Fruit fly (Drosophila melanogaster) whole organism, prepupa: ENCODE results near the gene CG9555.

Experiments
- Blimp-1 ChIP-seq: fragments of 200-800 bp; sonication (Bioruptor generic); optimal IDR thresholded peaks from 3 replicates; lab custom pipeline; 2017; ENCODE audit warnings: missing biosample characterization, missing genetic modification characterization, mild to moderate bottlenecking, moderate library complexity, missing genetic modification reagents
- CG10631 ChIP-seq: fragments of 200-800 bp; sonication (Bioruptor generic); optimal IDR thresholded peaks from 2 replicates; lab custom pipeline; 2016; ENCODE audit warnings: missing biosample characterization, missing genetic modification characterization
- CG10669 ChIP-seq: fragments of 200-800 bp; sonication (Bioruptor generic); optimal IDR thresholded peaks from 3 replicates; lab custom pipeline; 2018; ENCODE audit warnings: missing biosample characterization, mild to moderate bottlenecking, missing genetic modification characterization, moderate library complexity
- CG11294 ChIP-seq: fragments of 200-800 bp; sonication (Bioruptor generic); IDR thresholded peaks from 2 replicates; pipeline ENCODE4 v1.3.6; 2022; ENCODE audit warnings: missing biosample characterization, missing genetic modification characterization
- CG11762 ChIP-seq: fragments of 200-800 bp; sonication (Bioruptor generic); optimal IDR thresholded peaks from 3 replicates; lab custom pipeline; 2016; ENCODE audit warnings: missing biosample characterization, missing genetic modification characterization; ENCODE audit not compliant: insufficient read depth
- CG11902 ChIP-seq: fragments of 200-800 bp; sonication (Bioruptor generic); optimal IDR thresholded peaks from 3 replicates; lab custom pipeline; 2016; ENCODE audit warnings: missing biosample characterization, missing genetic modification characterization
- CG3032 ChIP-seq: fragments of 200-800 bp; optimal IDR thresholded peaks from 2 replicates; lab custom pipeline; 2019; ENCODE audit warnings: missing biosample characterization, mild to moderate bottlenecking, missing genetic modification characterization, moderate library complexity
- CG31627 ChIP-seq: fragments of 200-800 bp; sonication (Bioruptor generic); optimal IDR thresholded peaks from 3 replicates; lab custom pipeline; 2016; ENCODE audit warnings: missing biosample characterization, missing genetic modification characterization
- CG34406 ChIP-seq: fragments of 200-800 bp; sonication (Bioruptor generic); optimal IDR thresholded peaks from 3 replicates; lab custom pipeline; 2016; ENCODE audit warnings: missing biosample characterization, missing genetic modification characterization
- CG3919 ChIP-seq: fragments of 200-800 bp; sonication (Bioruptor generic); optimal IDR thresholded peaks from 3 replicates; lab custom pipeline; 2016; ENCODE audit warnings: missing biosample characterization, missing genetic modification characterization
- CG6163 ChIP-seq: fragments of 200-800 bp; sonication (Bioruptor generic); IDR thresholded peaks from 3 replicates; pipeline ENCODE4 v1.3.6; 2022; ENCODE audit warnings: missing biosample characterization, missing genetic modification characterization
- CG6792 ChIP-seq: fragments of 200-800 bp; sonication (Bioruptor generic); optimal IDR thresholded peaks from 3 replicates; lab custom pipeline; 2016; ENCODE audit warnings: missing biosample characterization, missing genetic modification characterization
- CG6808 ChIP-seq: fragments of 200-800 bp; sonication (Bioruptor generic); optimal IDR thresholded peaks from 3 replicates; lab custom pipeline; 2017; ENCODE audit warnings: missing biosample characterization, missing genetic modification characterization, mild to moderate bottlenecking, moderate library complexity, missing genetic modification reagents
- CG6854 ChIP-seq: fragments of 200-800 bp; sonication (Bioruptor generic); optimal IDR thresholded peaks from 2 replicates; lab custom pipeline; 2017; ENCODE audit warnings: missing biosample characterization, mild to moderate bottlenecking, missing genetic modification characterization
- CG8119 ChIP-seq: fragments of 200-800 bp; sonication (Bioruptor generic); IDR thresholded peaks from 3 replicates; pipeline ENCODE4 v1.3.6; 2022; ENCODE audit warnings: missing biosample characterization, missing genetic modification characterization
- CG8319 ChIP-seq: fragments of 200-800 bp; sonication (Bioruptor generic); optimal IDR thresholded peaks from 3 replicates; lab custom pipeline; 2016; ENCODE audit warnings: missing biosample characterization, missing genetic modification characterization
- CG8632 ChIP-seq: fragments of 200-800 bp; sonication (Bioruptor generic); optimal IDR thresholded peaks from 3 replicates; lab custom pipeline; 2016; ENCODE audit warnings: missing biosample characterization, missing genetic modification characterization
- CG9139 ChIP-seq: fragments of 200-800 bp; sonication (Bioruptor generic); optimal IDR thresholded peaks from 3 replicates; lab custom pipeline; 2017; ENCODE audit warnings: missing biosample characterization, mild to moderate bottlenecking, missing genetic modification characterization
- Eip75B ChIP-seq: fragments of 200-800 bp; sonication (Bioruptor generic); optimal IDR thresholded peaks from 3 replicates; lab custom pipeline; 2016; ENCODE audit warnings: missing biosample characterization, missing genetic modification characterization
- Eip78C ChIP-seq: fragments of 200-800 bp; sonication (Bioruptor generic); peaks from one replicate; lab custom pipeline; 2016; ENCODE audit warnings: missing biosample characterization, missing genetic modification characterization
- Eip93F ChIP-seq: fragments of 200-800 bp; sonication (Bioruptor generic); optimal IDR thresholded peaks from 2 replicates; lab custom pipeline; 2016; ENCODE audit warnings: missing biosample characterization, mild to moderate bottlenecking, missing genetic modification characterization
- Ets21C ChIP-seq: fragments of 200-800 bp; sonication (Bioruptor generic); optimal IDR thresholded peaks from 3 replicates; lab custom pipeline; 2016; ENCODE audit warnings: missing biosample characterization, missing genetic modification characterization
- Ets96B ChIP-seq: fragments of 200-800 bp; optimal IDR thresholded peaks from 2 replicates; lab custom pipeline; 2019; ENCODE audit warnings: missing biosample characterization, mild to moderate bottlenecking, missing genetic modification characterization, moderate library complexity
- Gug ChIP-seq: fragments of 200-800 bp; sonication (Bioruptor generic); IDR thresholded peaks from 2 replicates; pipeline ENCODE4 v1.3.6; 2022; ENCODE audit warnings: missing biosample characterization, missing genetic modification characterization
- Hr39 ChIP-seq: fragments of 200-800 bp; sonication (Bioruptor generic); optimal IDR thresholded peaks from 2 replicates; lab custom pipeline; 2016; ENCODE audit warnings: missing biosample characterization, missing genetic modification characterization
- Hr4 ChIP-seq: fragments of 200-800 bp; sonication (Bioruptor generic); optimal IDR thresholded peaks from 3 replicates; lab custom pipeline; 2016; ENCODE audit warnings: missing biosample characterization, missing genetic modification characterization
- Lpt ChIP-seq: fragments of 200-800 bp; sonication (Bioruptor generic); optimal IDR thresholded peaks from 3 replicates; lab custom pipeline; 2016; ENCODE audit warnings: missing biosample characterization, missing genetic modification characterization
- Met ChIP-seq: fragments of 200-800 bp; sonication (Bioruptor generic); optimal IDR thresholded peaks from 3 replicates; lab custom pipeline; 2016; ENCODE audit warnings: missing biosample characterization, missing genetic modification characterization
- OdsH ChIP-seq: fragments of 200-800 bp; sonication (Bioruptor generic); optimal IDR thresholded peaks from 3 replicates; lab custom pipeline; 2016; ENCODE audit warnings: missing biosample characterization, missing genetic modification characterization
- Smox ChIP-seq: fragments of 200-800 bp; sonication (Bioruptor generic); optimal IDR thresholded peaks from 3 replicates; lab custom pipeline; 2016; ENCODE audit warnings: missing biosample characterization, missing genetic modification characterization
- Sox102F ChIP-seq: fragments of 200-800 bp; sonication (Bioruptor generic); optimal IDR thresholded peaks from 2 replicates; lab custom pipeline; 2016; ENCODE audit warnings: missing biosample characterization, mild to moderate bottlenecking, missing genetic modification characterization
- Sox14 ChIP-seq: fragments of 200-800 bp; sonication (Bioruptor generic); optimal IDR thresholded peaks from 3 replicates; lab custom pipeline; 2016; ENCODE audit warnings: missing biosample characterization, missing genetic modification characterization
- Sox15 ChIP-seq: fragments of 200-800 bp; sonication (Bioruptor generic); optimal IDR thresholded peaks from 3 replicates; lab custom pipeline; 2016; ENCODE audit warnings: missing biosample characterization, missing genetic modification characterization
- achi ChIP-seq: fragments of 200-800 bp; sonication (Bioruptor generic); optimal IDR thresholded peaks from 3 replicates; lab custom pipeline; 2016; ENCODE audit warnings: missing biosample characterization, missing genetic modification characterization
- acj6 ChIP-seq: fragments of 200-800 bp; sonication (Bioruptor generic); optimal IDR thresholded peaks from 3 replicates; lab custom pipeline; 2016; ENCODE audit warnings: missing biosample characterization, missing genetic modification characterization
- cyc ChIP-seq: fragments of 200-800 bp; sonication (Bioruptor generic); optimal IDR thresholded peaks from 3 replicates; lab custom pipeline; 2016; ENCODE audit warnings: missing biosample characterization, missing genetic modification characterization
- dac ChIP-seq: fragments of 200-800 bp; sonication (Bioruptor generic); optimal IDR thresholded peaks from 2 replicates; lab custom pipeline; 2017; ENCODE audit warnings: missing biosample characterization, mild to moderate bottlenecking, missing genetic modification characterization
- dsx ChIP-seq: fragments of 200-800 bp; optimal IDR thresholded peaks from 3 replicates; lab custom pipeline; 2019; ENCODE audit warnings: missing biosample characterization, mild to moderate bottlenecking, missing genetic modification characterization, moderate library complexity; ENCODE audit not compliant: poor library complexity, severe bottlenecking
- eg ChIP-seq: fragments of 200-800 bp; sonication (Bioruptor generic); IDR thresholded peaks from 3 replicates; pipeline ENCODE4 v1.3.6; 2022; ENCODE audit warnings: missing biosample characterization, missing genetic modification characterization
- esn ChIP-seq: fragments of 200-800 bp; sonication (Bioruptor generic); optimal IDR thresholded peaks from 2 replicates; lab custom pipeline; 2016; ENCODE audit warnings: missing biosample characterization, mild to moderate bottlenecking, missing genetic modification characterization, moderate library complexity
- fd59A ChIP-seq: fragments of 200-800 bp; sonication (Bioruptor generic); optimal IDR thresholded peaks from 2 replicates; lab custom pipeline; 2017; ENCODE audit warnings: missing biosample characterization, mild to moderate bottlenecking, missing genetic modification characterization, missing genetic modification reagents
- fd85E ChIP-seq: fragments of 200-800 bp; sonication (Bioruptor generic); optimal IDR thresholded peaks from 3 replicates; lab custom pipeline; 2016; ENCODE audit warnings: missing biosample characterization, missing genetic modification characterization
- fkh ChIP-seq: fragments of 200-800 bp; sonication (Bioruptor generic); optimal IDR thresholded peaks from 3 replicates; lab custom pipeline; 2017; ENCODE audit warnings: missing biosample characterization, mild to moderate bottlenecking, missing genetic modification characterization, moderate library complexity
- lz ChIP-seq: fragments of 200-800 bp; sonication (Bioruptor generic); optimal IDR thresholded peaks from 3 replicates; lab custom pipeline; 2016; ENCODE audit warnings: missing biosample characterization, missing genetic modification characterization
- net ChIP-seq: fragments of 200-800 bp; sonication (Bioruptor generic); optimal IDR thresholded peaks from 3 replicates; lab custom pipeline; 2016; ENCODE audit warnings: missing biosample characterization, missing genetic modification characterization
- pdm3 ChIP-seq: fragments of 200-800 bp; sonication (Bioruptor generic); optimal IDR thresholded peaks from 3 replicates; lab custom pipeline; 2016; ENCODE audit warnings: missing biosample characterization, missing genetic modification characterization
- salr ChIP-seq, 2 experiments: fragments of 200-800 bp; sonication (Bioruptor generic); optimal IDR thresholded peaks; 3 replicates each; lab custom pipeline; 2016 to 2018; ENCODE audit warnings: missing biosample characterization in 2 of 2, missing genetic modification characterization in 2 of 2, mild to moderate bottlenecking in 1 of 2
- spab ChIP-seq: fragments of 200-800 bp; sonication (Bioruptor generic); optimal IDR thresholded peaks from 2 replicates; lab custom pipeline; 2017; ENCODE audit warnings: missing biosample characterization, mild to moderate bottlenecking, missing genetic modification characterization, missing genetic modification reagents
- ss ChIP-seq, 2 experiments: fragments of 200-800 bp; sonication (Bioruptor generic); optimal IDR thresholded peaks; 2 replicates in 1 of 2; 3 replicates in 1 of 2; lab custom pipeline; 2017 to 2018; ENCODE audit warnings: mild to moderate bottlenecking in 2 of 2, missing biosample characterization in 2 of 2, missing genetic modification characterization in 2 of 2, moderate library complexity in 1 of 2
- svp ChIP-seq: fragments of 200-800 bp; sonication (Bioruptor generic); peaks from one replicate; lab custom pipeline; 2016; ENCODE audit warnings: missing biosample characterization, missing genetic modification characterization
- topi ChIP-seq: fragments of 200-800 bp; sonication (Bioruptor generic); optimal IDR thresholded peaks from 3 replicates; lab custom pipeline; 2016; ENCODE audit warnings: missing biosample characterization, missing genetic modification characterization
- vri ChIP-seq: fragments of 200-800 bp; sonication (Bioruptor generic); optimal IDR thresholded peaks from 3 replicates; lab custom pipeline; 2016; ENCODE audit warnings: missing biosample characterization, mild to moderate bottlenecking, missing genetic modification characterization

Gene CG9555

dm6 chr2L:8958046-8958497 lies 33.5 kb upstream of the CG9555 start:
- TF ChIP-seq pdm3 (GFP tag; lab: Kevin White, UChicago) (peak; percentile 91), ss (GFP tag; optimal IDR thresholded peaks at IDR 0.05; lab: Kevin White, UChicago) (peak in 1 of 2 experiments; percentile 33), vri (peak; percentile 25), CG8319 (GFP tag; lab: Kevin White, UChicago) (peak; percentile 57), Eip75B (GFP tag; lab: Kevin White, UChicago) (peak; percentile 95), svp (GFP tag; lab: Kevin White, UChicago) (peak; percentile 89), Hr39 (peak; percentile 78), achi (peak; percentile 89), CG10631 (GFP tag; lab: Kevin White, UChicago) (peak; percentile 95), CG8632 (GFP tag; lab: Kevin White, UChicago) (peak; percentile 75), fkh (GFP tag; lab: Kevin White, UChicago) (peak; percentile 40), Sox102F (peak; percentile 86), dac (GFP tag; lab: Kevin White, UChicago) (peak; percentile 87), Eip93F (GFP tag; lab: Kevin White, UChicago) (no peak), CG6808 (peak; percentile 60), CG31627 (peak; percentile 66), spab (GFP tag; lab: Kevin White, UChicago) (peak; percentile 61), Met (peak; percentile 91), net (peak; percentile 95), CG8119 (GFP tag; lab: Robert Waterston, UW) (peak; percentile 99), eg (GFP tag; lab: Robert Waterston, UW) (peak; percentile 98), Hr4 (peak; percentile 97), Eip78C (GFP tag; lab: Kevin White, UChicago) (peak; percentile 96), dsx (no peak), acj6 (GFP tag; lab: Kevin White, UChicago) (peak; percentile 82), Blimp-1 (GFP tag; lab: Kevin White, UChicago) (no peak), CG11902 (peak; percentile 33), salr (GFP tag; optimal IDR thresholded peaks at IDR 0.05; lab: Kevin White, UChicago) (peak; percentile 68 to 91), Ets96B (tag; lab: Kevin White, UChicago) (peak; percentile 95), OdsH (GFP tag; lab: Kevin White, UChicago) (peak; percentile 89), topi (peak; percentile 74), CG11762 (GFP tag; lab: Kevin White, UChicago) (peak; percentile 54), Sox14 (GFP tag; lab: Kevin White, UChicago) (peak; percentile 96), Ets21C (GFP tag; lab: Kevin White, UChicago) (peak; percentile 43), Lpt (GFP tag; lab: Kevin White, UChicago) (peak; percentile 75), CG9139 (GFP tag; lab: Kevin White, UChicago) (peak; percentile 54), lz (GFP tag; lab: Kevin White, UChicago) (peak; percentile 91), CG11294 (GFP tag; lab: Robert Waterston, UW) (peak; percentile 94), fd59A (GFP tag; lab: Kevin White, UChicago) (peak; percentile 59), CG34406 (GFP tag; lab: Kevin White, UChicago) (peak; percentile 78), Sox15 (peak; percentile 61), CG10669 (peak; percentile 78), CG6163 (GFP tag; lab: Robert Waterston, UW) (peak; percentile 98), CG3032 (tag; lab: Kevin White, UChicago) (no peak), cyc (peak; percentile 60), CG3919 (GFP tag; lab: Kevin White, UChicago) (peak; percentile 83), CG6792 (GFP tag; lab: Kevin White, UChicago) (peak; percentile 80), Smox (peak; percentile 82), Gug (GFP tag; lab: Robert Waterston, UW) (peak; percentile 96), CG6854 (GFP tag; lab: Kevin White, UChicago) (no peak), fd85E (GFP tag; lab: Kevin White, UChicago) (no peak), esn (GFP tag; lab: Kevin White, UChicago) (no peak)
